Fruit fly (Drosophila melanogaster) Kc167 (cell line): ENCODE results near the gene Atg6.

Experiments
- Myc ChIP-seq: fragments of >200 bp; optimal IDR thresholded peaks from 2 replicates; lab custom pipeline; 2017; ENCODE audit warnings: missing external identifiers
- Sin3A ChIP-seq: fragments of >200 bp; optimal IDR thresholded peaks from 2 replicates; lab custom pipeline; 2018; ENCODE audit warnings: missing external identifiers
- h ChIP-seq: fragments of >200 bp; optimal IDR thresholded peaks from 3 replicates; lab custom pipeline; 2018; ENCODE audit warnings: missing external identifiers
- insv ChIP-seq: fragments of >200 bp; optimal IDR thresholded peaks from 3 replicates; lab custom pipeline; 2018; ENCODE audit warnings: missing external identifiers
- psq ChIP-seq: fragments of >200 bp; optimal IDR thresholded peaks from 2 replicates; lab custom pipeline; 2017; ENCODE audit warnings: missing external identifiers
- ttk ChIP-seq: sonication (Bioruptor generic); optimal IDR thresholded peaks from 2 replicates; lab custom pipeline; 2017; ENCODE audit warnings: missing external identifiers

The Atg6 gene

DNA sequence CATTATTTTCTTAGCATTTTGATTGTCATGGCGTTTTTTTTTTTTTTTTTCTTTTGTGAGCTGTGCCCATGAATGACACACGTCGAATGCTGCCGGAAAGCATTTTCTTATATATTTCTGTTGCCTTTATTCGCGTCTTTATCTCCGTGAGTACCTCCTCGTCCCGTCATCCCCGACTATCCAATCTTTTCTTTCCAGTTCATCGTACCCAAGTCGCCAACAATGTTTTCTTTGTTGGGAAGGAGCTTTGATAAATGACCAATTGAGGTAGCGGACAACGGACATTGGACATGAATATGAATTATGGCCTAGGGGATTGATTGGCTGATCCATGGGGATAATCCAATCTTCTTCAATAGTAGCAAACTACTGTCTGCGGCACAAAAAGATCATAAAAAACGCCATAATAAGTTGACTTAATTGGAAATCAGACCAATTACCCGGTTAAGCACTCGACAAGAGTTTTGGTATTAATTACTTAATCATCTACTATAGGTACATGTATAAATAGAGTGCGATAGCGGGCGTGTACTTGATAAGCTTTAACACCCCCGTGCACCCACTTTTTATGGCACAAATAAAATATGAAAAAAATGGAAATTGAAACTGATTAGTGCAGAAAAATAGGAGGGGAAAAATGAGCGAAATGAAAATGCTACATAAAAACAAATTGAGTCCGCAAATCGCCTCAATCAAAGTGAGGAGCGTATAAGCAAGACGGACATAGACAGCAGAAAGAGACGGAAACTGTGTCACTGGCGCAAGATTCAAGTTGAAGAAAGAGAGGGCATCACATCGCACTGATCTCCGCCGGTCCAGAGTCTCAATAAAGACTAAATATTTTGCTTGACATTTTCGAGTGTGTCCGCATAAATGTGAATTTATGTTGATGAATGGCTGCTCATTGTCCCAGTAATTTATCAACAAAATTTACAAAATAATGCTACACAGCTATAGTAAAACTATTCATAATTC is 34.4 kb downstream of the Atg6 start:
- TF ChIP-seq Sin3A (no peak), insv (no peak), Myc (lab: Kevin White, UChicago) (no peak), h (lab: Kevin White, UChicago) (no peak)

DNA sequence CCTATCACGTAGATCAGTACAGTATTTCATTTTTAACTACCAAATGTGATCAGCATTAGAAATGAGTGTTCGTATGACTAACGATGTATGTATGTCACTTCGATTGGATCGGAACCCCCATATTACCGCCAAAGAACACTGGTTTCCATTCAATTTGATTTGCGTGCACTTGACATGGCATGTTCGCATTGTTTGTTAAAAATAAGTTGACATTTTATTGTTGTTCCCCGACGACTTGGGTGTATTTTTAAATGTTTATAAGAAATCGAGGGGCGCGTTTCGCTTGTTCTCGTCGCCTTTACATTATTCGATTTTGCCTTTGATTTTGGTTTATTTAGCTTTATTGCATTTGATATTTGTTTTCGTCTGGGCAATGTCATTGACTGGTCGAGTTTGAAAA is 35.1 kb downstream of the Atg6 start:
- TF ChIP-seq Myc (lab: Kevin White, UChicago) (no peak), ttk (lab: Kevin White, UChicago) (no peak), Sin3A (no peak), insv (no peak), h (lab: Kevin White, UChicago) (no peak), psq (lab: Kevin White, UChicago) (no peak)

DNA sequence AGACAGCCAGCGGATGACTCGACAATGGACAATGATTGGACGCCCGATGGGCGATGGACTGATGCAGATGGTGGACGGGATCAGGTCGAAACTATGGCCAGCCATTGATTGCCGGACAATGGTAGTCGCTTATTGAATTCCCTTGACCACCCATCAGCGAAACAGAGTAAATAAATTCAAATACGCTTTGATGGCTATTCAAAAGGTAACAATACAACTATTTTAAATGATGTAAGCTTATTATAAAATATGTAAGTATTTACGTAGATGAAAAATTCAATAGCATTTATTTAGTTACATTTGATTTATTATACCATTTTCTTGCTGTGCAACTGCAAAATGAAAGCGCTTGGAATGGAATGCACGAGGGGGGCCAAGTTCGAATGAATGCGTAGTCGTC is 36.0 kb downstream of the Atg6 start:
- TF ChIP-seq Myc (lab: Kevin White, UChicago), result no peak

DNA sequence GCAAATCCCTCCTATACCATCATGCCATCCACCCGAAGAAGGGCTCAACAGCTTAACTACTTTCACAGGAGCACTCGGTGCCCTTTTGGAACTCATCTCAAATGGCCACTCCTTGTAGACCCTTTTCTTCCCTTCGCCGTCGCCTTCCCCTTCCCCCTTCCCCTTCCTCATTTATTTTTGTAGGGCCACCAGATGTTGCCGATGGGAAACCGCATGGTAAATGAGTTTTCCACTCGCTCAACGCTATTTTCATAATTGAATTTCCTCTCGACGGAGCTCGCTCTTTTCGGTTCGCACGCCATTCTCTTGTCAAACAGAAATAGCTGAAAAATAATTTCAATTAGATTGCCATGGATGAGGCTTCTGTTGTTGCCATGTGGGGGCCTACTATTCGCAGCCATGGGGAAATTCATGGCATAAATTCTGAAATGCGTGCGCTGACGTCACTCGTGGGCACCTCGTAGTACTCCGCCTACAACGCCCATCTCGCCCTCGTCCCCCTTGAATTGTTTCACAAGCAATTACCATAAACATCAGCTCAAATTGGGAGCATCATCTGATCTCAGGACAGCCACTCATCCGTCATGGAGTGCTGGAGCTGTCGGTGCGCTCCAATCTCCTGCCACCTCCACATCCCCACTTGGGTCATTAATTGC is 38.4 kb downstream of the Atg6 start:
- TF ChIP-seq Sin3A (no peak), h (lab: Kevin White, UChicago) (no peak), ttk (lab: Kevin White, UChicago) (no peak), psq (lab: Kevin White, UChicago) (no peak), Myc (lab: Kevin White, UChicago) (no peak), insv (no peak)

DNA sequence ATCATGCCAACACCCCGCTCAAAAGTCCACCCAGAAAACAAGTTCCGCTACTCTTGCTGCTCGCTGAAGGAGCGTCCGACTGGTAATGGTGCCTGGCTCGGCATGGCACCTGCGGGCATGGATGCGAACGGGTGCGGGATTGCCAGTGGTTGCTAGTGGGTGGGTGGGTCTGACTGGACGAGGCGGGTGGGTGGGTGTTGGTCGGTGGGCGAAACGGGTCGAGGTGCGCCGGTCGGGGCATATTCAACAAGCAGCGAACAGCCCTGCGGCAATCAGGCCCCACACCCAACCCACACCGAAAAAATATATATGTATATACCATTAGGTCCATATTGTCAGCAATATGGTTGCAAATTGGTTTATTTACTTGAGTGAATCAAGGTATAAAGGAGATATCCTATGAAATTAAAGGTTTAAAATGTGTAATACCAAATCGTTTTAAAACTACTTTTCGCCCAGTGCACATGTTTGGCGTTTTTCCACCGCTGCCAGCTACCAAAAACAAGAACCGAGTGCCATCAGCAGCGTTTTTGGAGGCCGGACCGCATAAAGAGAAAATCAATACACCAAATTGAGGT is 39.9 kb downstream of the Atg6 start:
- TF ChIP-seq Sin3A (no peak), ttk (lab: Kevin White, UChicago) (no peak), insv (no peak), Myc (lab: Kevin White, UChicago) (no peak), h (lab: Kevin White, UChicago) (no peak), psq (lab: Kevin White, UChicago) (no peak)

DNA sequence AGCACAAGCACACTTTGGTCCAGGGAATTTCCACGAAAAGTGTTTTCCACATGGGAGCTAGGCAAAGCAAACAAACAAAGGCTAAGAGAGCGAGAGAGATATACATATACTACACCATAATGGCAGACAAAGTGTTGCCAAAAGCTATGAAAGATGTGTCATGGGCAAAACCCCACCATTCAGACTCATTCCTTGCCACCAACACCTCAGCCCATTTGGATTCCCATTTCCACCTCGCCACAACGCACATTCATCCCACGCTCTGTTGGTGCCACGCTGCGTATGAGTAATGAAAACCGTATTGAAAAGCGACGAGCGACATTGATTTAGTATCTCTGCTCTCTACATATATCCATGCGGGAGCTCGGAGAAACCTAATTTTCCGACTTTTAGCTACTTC is 41.7 kb downstream of the Atg6 start:
- TF ChIP-seq Sin3A (no peak), psq (lab: Kevin White, UChicago) (no peak), Myc (lab: Kevin White, UChicago) (no peak), ttk (lab: Kevin White, UChicago) (no peak), h (lab: Kevin White, UChicago) (no peak), insv (no peak)

DNA sequence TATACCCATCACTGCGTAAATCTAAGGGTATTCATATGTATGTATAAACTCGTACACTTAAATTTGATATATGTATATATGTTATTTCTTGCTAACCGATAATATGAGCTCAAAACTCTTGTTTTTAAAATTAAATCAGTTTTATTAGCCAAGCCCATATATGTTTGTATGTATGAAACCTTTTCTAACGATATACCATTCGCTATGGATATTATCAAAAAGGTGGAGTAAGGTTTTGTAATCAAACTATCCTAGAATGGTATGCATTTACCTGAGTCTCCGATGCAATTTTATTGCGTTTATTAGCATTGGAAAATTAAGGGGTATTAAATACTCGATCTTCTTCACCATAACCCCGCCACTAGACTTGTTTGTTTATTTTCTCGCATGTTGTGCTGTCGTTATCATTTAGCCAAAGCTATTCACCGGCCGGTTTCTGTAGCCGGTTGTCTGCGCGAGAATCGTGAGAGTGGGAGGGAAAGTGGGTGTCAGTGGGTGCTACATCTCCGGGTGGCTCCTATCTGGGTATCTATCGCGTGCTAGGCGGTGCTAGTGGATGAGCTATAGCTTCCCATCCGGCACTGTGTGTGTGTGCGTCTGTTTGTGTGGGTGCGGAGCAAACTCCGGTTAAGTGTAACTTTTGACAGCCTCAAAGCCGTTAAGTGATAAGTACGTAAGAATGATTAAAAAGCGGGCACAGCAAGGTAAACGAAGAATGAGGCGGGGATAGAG is 42.6 kb downstream of the Atg6 start:
- no peak for TF ChIP-seq Sin3A
- no peak for TF ChIP-seq psq (lab: Kevin White, UChicago)
- no peak for TF ChIP-seq insv

DNA sequence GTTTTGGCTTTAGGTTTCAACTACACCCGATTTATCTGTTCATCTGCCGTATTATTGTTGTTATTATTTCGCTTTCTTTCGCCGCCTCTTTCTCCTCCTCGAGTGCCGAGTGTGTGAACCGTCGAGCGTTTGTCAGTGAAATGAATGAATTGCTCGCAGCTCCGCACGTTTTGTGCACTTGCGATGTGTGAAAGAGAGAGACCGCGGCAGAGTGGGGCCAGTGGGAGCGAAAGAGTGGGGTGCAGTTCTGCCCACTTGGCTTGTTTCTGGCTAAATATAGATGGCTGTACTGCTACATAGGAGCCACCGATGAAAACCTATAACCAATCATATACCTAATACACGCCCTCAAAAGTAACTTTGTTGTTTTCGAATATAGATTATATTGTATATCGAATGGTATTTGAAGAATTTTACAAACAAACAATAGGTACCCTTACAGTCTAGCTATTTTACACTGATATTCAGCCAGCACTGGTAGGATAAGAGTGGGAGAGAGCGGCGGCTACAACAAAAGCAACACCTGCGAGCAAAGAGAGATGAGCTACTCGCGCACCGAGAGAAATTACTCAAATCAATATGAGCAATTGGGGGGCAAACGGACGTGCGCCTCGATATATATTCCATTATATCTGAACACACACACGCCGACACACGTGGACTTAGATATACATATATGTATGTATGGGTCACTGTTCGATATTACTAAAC is 44.0 kb downstream of the Atg6 start:
- TF ChIP-seq h (lab: Kevin White, UChicago) (no peak), Sin3A (no peak), ttk (lab: Kevin White, UChicago) (no peak), insv (no peak), psq (lab: Kevin White, UChicago) (no peak), Myc (lab: Kevin White, UChicago) (no peak)

DNA sequence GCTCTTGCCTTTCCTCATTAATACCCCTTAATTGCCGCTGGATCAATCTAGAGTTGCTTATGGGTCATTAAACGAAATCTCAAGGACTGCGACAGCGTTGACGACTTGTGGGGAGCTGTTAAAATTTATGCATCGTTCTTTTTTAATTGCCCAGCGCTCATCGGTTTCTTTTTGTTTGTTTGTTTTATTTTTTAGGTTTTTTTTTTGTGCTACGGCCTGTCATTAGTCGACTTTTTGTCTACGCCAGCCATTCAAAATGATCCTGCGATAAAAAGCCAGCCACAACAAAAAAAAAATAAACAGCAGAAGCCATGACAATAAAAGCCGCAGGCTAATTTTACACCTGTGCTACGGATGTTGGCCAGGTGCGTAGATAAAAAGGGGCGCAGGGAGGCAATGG is 46.6 kb downstream of the Atg6 start:
- TF ChIP-seq h (lab: Kevin White, UChicago) (no peak), psq (lab: Kevin White, UChicago) (no peak), Sin3A (no peak)

DNA sequence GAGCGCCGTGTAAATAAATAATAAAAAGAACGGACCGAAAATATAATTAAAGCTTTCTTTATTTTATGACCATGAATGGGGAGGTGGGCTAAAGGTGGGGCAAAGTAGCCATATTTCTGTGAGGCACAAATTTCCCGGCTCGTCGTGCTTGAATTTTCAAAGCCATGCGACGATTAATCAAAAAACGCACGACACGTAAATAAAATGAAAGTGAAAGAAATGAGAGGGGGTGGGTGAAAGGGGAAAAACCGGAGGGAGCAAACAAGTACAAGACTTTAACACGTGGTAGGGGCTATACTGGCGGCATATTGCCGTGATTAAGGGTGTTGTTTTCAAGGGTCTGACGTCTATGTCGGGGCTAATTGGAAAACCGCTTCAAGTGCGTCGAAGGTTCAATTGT is 49.4 kb downstream of the Atg6 start:
- TF ChIP-seq Myc (lab: Kevin White, UChicago) (no peak), insv (no peak), Sin3A (no peak), h (lab: Kevin White, UChicago) (no peak), psq (lab: Kevin White, UChicago) (no peak), ttk (lab: Kevin White, UChicago) (no peak)
